Worm (Caenorhabditis elegans) whole organism, late embryonic: ENCODE results near the gene srx-8.

ENCODE experiments used
- ahr-1 ChIP-seq: sonication (generic microtip); optimal IDR thresholded peaks from 2 replicates; lab custom pipeline; 2016; ENCODE audit warnings: missing genetic modification characterization, missing compliant biosample characterization
- ama-1 ChIP-seq: fragments of 150-350 bp; optimal IDR thresholded peaks from 2 replicates; lab custom pipeline; 2014
- ceh-14 ChIP-seq: sonication (generic microtip); optimal IDR thresholded peaks from 2 replicates; lab custom pipeline; 2016; ENCODE audit warnings: missing genotype, missing genetic modification characterization, missing compliant biosample characterization
- ceh-2 ChIP-seq: sonication (generic microtip); optimal IDR thresholded peaks from 2 replicates; lab custom pipeline; 2016; ENCODE audit warnings: missing genotype, missing genetic modification characterization, missing compliant biosample characterization
- ceh-6 ChIP-seq: fragments of 200-800 bp; sonication (Bioruptor generic); optimal IDR thresholded peaks from 2 replicates; lab custom pipeline; 2018; ENCODE audit warnings: mild to moderate bottlenecking, missing genetic modification characterization, missing compliant biosample characterization
- ets-4 ChIP-seq: sonication (generic microtip); optimal IDR thresholded peaks from 2 replicates; lab custom pipeline; 2016; ENCODE audit warnings: missing genetic modification characterization, missing compliant biosample characterization
- fkh-10 ChIP-seq: fragments of 150-350 bp; optimal IDR thresholded peaks from 2 replicates; lab custom pipeline; 2014; ENCODE audit warnings: missing biosample characterization, missing genetic modification reagents, missing genetic modification characterization
- pqm-1 ChIP-seq: sonication (generic microtip); optimal IDR thresholded peaks from 2 replicates; lab custom pipeline; 2016; ENCODE audit warnings: missing genetic modification characterization, missing compliant biosample characterization
- unc-86 ChIP-seq: sonication (generic microtip); optimal IDR thresholded peaks from 2 replicates; lab custom pipeline; 2016; ENCODE audit warnings: missing genetic modification characterization, missing compliant biosample characterization

- no peak for TF ChIP-seq fkh-10 (GFP tag; lab: Kevin White, UChicago)
- TF ChIP-seq unc-86 (tag; lab: Kevin White, UChicago), result no peak
- TF ChIP-seq pqm-1 (tag; lab: Kevin White, UChicago), result no peak
- no peak for TF ChIP-seq ceh-14 (tag; lab: Kevin White, UChicago)
- no peak for TF ChIP-seq ets-4 (tag; lab: Kevin White, UChicago)
- TF ChIP-seq ahr-1 (tag; lab: Kevin White, UChicago), result no peak
- no peak for TF ChIP-seq ceh-6
- no peak for TF ChIP-seq ceh-2 (tag; lab: Kevin White, UChicago)
- no peak for TF ChIP-seq ama-1
These were observed 48.1 kb upstream of the srx-8 start, which contains the start of gene srlf-37 for ce11 chrV:604105-604504.
